Fruit fly (Drosophila melanogaster) whole organism, embryonic: ENCODE results near the gene cnir.
A peak's percentile ranks its signal among the peaks of the same experiment; 100 is the strongest.

Experiments
- Adf1 ChIP-seq: fragments of 200-800 bp; sonication (Bioruptor generic); IDR thresholded peaks from 2 replicates; pipeline ENCODE4 v1.3.6; 2022; ENCODE audit warnings: missing biosample characterization, missing genetic modification characterization
- BEAF-32 ChIP-seq: fragments of 200-800 bp; sonication (Bioruptor generic); optimal IDR thresholded peaks from 3 replicates; lab custom pipeline; 2017; ENCODE audit warnings: missing biosample characterization, missing genetic modification characterization, mild to moderate bottlenecking, moderate library complexity, missing genetic modification reagents
- CG10565 ChIP-seq: fragments of 200-800 bp; sonication (Bioruptor generic); optimal IDR thresholded peaks from 3 replicates; lab custom pipeline; 2016; ENCODE audit warnings: missing biosample characterization, mild to moderate bottlenecking, missing genetic modification characterization
- CG11093 ChIP-seq: fragments of 200-800 bp; sonication (Bioruptor generic); IDR thresholded peaks from 3 replicates; pipeline ENCODE4 v1.3.6; 2022; ENCODE audit warnings: missing biosample characterization, missing genetic modification characterization
- CG12219 ChIP-seq: fragments of 200-800 bp; sonication (Bioruptor generic); optimal IDR thresholded peaks from 3 replicates; lab custom pipeline; 2018; ENCODE audit warnings: missing biosample characterization, mild to moderate bottlenecking, missing genetic modification characterization
- CG12391 ChIP-seq: fragments of 200-800 bp; sonication (Bioruptor generic); optimal IDR thresholded peaks from 3 replicates; lab custom pipeline; 2018; ENCODE audit warnings: missing biosample characterization, mild to moderate bottlenecking, missing genetic modification characterization, moderate library complexity
- CG14667 ChIP-seq: fragments of 200-800 bp; sonication (Bioruptor generic); IDR thresholded peaks from 2 replicates; pipeline ENCODE4 v1.3.6; 2022; ENCODE audit warnings: missing biosample characterization, missing genetic modification characterization
- CG15011 ChIP-seq: fragments of 200-800 bp; sonication (Bioruptor generic); optimal IDR thresholded peaks from 3 replicates; lab custom pipeline; 2018; ENCODE audit warnings: missing biosample characterization, mild to moderate bottlenecking, missing genetic modification characterization
- CG15073 ChIP-seq: fragments of 200-800 bp; sonication (Bioruptor generic); optimal IDR thresholded peaks from 2 replicates; lab custom pipeline; 2016; ENCODE audit warnings: missing biosample characterization, missing genetic modification characterization
- CG15269 ChIP-seq: fragments of 200-800 bp; sonication (Bioruptor generic); optimal IDR thresholded peaks from 2 replicates; lab custom pipeline; 2018; ENCODE audit warnings: missing biosample characterization, mild to moderate bottlenecking, missing genetic modification characterization, moderate library complexity
- CG15601 ChIP-seq: fragments of 200-800 bp; sonication (Bioruptor generic); optimal IDR thresholded peaks from 3 replicates; lab custom pipeline; 2019; ENCODE audit warnings: missing biosample characterization, mild to moderate bottlenecking, missing genetic modification characterization, moderate library complexity
- CG18599 ChIP-seq: fragments of 200-800 bp; sonication (Bioruptor generic); optimal IDR thresholded peaks from 3 replicates; lab custom pipeline; 2017; ENCODE audit warnings: missing biosample characterization, missing genetic modification characterization, mild to moderate bottlenecking, moderate library complexity, missing genetic modification reagents
- CG18619 ChIP-seq: fragments of 200-800 bp; sonication (Bioruptor generic); optimal IDR thresholded peaks from 3 replicates; lab custom pipeline; 2017; ENCODE audit warnings: missing biosample characterization, mild to moderate bottlenecking, missing genetic modification characterization
- CG18764 ChIP-seq: fragments of 200-800 bp; sonication (Bioruptor generic); optimal IDR thresholded peaks from 3 replicates; lab custom pipeline; 2016; ENCODE audit warnings: missing biosample characterization, missing genetic modification characterization
- CG2199 ChIP-seq: fragments of 200-800 bp; sonication (Bioruptor generic); IDR thresholded peaks from 3 replicates; pipeline ENCODE4 v1.3.6; 2022; ENCODE audit warnings: missing biosample characterization, missing genetic modification characterization
- CG30431 ChIP-seq: fragments of 200-800 bp; sonication (Bioruptor generic); optimal IDR thresholded peaks from 2 replicates; lab custom pipeline; 2017; ENCODE audit warnings: missing biosample characterization, missing genetic modification characterization
- CG3163 ChIP-seq: fragments of 200-800 bp; sonication (Bioruptor generic); optimal IDR thresholded peaks from 3 replicates; lab custom pipeline; 2016; ENCODE audit warnings: missing biosample characterization, missing genetic modification characterization
- CG34422 ChIP-seq: fragments of 200-800 bp; sonication (Bioruptor generic); IDR thresholded peaks from 3 replicates; pipeline ENCODE4 v1.3.6; 2022; ENCODE audit warnings: missing biosample characterization, missing genetic modification characterization
- CG4328 ChIP-seq: fragments of 200-800 bp; sonication (Bioruptor generic); optimal IDR thresholded peaks from 3 replicates; lab custom pipeline; 2017; ENCODE audit warnings: missing biosample characterization, missing genetic modification reagents, missing genetic modification characterization
- CG4730 ChIP-seq: fragments of 200-800 bp; sonication (Bioruptor generic); IDR thresholded peaks from 2 replicates; pipeline ENCODE4 v1.3.6; 2022; ENCODE audit warnings: missing biosample characterization, missing genetic modification characterization
- CG6813 ChIP-seq: fragments of 200-800 bp; sonication (Bioruptor generic); optimal IDR thresholded peaks from 2 replicates; lab custom pipeline; 2017; ENCODE audit warnings: missing biosample characterization, missing genetic modification characterization, mild to moderate bottlenecking, moderate library complexity, missing genetic modification reagents
- CG6854 ChIP-seq: fragments of 200-800 bp; sonication (Bioruptor generic); optimal IDR thresholded peaks from 3 replicates; lab custom pipeline; 2017; ENCODE audit warnings: missing biosample characterization, mild to moderate bottlenecking, missing genetic modification characterization
- CG7786 ChIP-seq: fragments of 200-800 bp; sonication (Bioruptor generic); optimal IDR thresholded peaks from 2 replicates; lab custom pipeline; 2016; ENCODE audit warnings: missing biosample characterization, missing genetic modification characterization
- Dp ChIP-seq: fragments of 200-800 bp; sonication (Bioruptor generic); optimal IDR thresholded peaks from 2 replicates; lab custom pipeline; 2018; ENCODE audit warnings: missing biosample characterization, mild to moderate bottlenecking, missing genetic modification characterization, moderate library complexity
- Eip74EF ChIP-seq, 2 experiments: fragments of 200-800 bp in 1 of 2; fragments of >200 bp in 1 of 2; sonication (Bioruptor generic) in 1 of 2; optimal IDR thresholded peaks; 2 replicates each; lab custom pipeline; 2017 to 2019; ENCODE audit warnings: missing biosample characterization in 2 of 2, missing genetic modification characterization in 2 of 2, mild to moderate bottlenecking in 1 of 2, moderate library complexity in 1 of 2
- Hr39 ChIP-seq: fragments of >200 bp; optimal IDR thresholded peaks from 2 replicates; lab custom pipeline; 2017
- NC2α ChIP-seq: fragments of 200-800 bp; sonication (Bioruptor generic); optimal IDR thresholded peaks from 2 replicates; lab custom pipeline; 2016; ENCODE audit warnings: missing biosample characterization, missing genetic modification characterization
- Rfx ChIP-seq: fragments of 200-800 bp; sonication (Bioruptor generic); IDR thresholded peaks from 2 replicates; pipeline ENCODE4 v1.3.6; 2022; ENCODE audit warnings: missing biosample characterization, missing genetic modification characterization
- Xbp1 ChIP-seq: fragments of 200-800 bp; sonication (Bioruptor generic); optimal IDR thresholded peaks from 3 replicates; lab custom pipeline; 2016; ENCODE audit warnings: missing biosample characterization, mild to moderate bottlenecking, missing genetic modification characterization
- YL-1 ChIP-seq: fragments of 200-800 bp; sonication (Bioruptor generic); optimal IDR thresholded peaks from 3 replicates; lab custom pipeline; 2017; ENCODE audit warnings: missing biosample characterization, mild to moderate bottlenecking, missing genetic modification characterization
- abd-A ChIP-seq: fragments of 200-800 bp; sonication (Bioruptor generic); optimal IDR thresholded peaks from 3 replicates; lab custom pipeline; 2019; ENCODE audit warnings: missing biosample characterization, mild to moderate bottlenecking, missing genetic modification characterization, moderate library complexity
- aop ChIP-seq: fragments of 200-800 bp; sonication (Bioruptor generic); IDR thresholded peaks from 2 replicates; pipeline ENCODE4 v1.3.6; 2022; ENCODE audit warnings: missing biosample characterization, missing genetic modification characterization
- ato ChIP-seq: fragments of 200-800 bp; sonication (Bioruptor generic); IDR thresholded peaks from 2 replicates; pipeline ENCODE4 v1.3.6; 2022; ENCODE audit warnings: missing biosample characterization, missing genetic modification characterization; ENCODE audit not compliant: partially characterized antibody
- bigmax ChIP-seq: fragments of 200-800 bp; sonication (Bioruptor generic); optimal IDR thresholded peaks from 2 replicates; lab custom pipeline; 2018; ENCODE audit warnings: missing biosample characterization, mild to moderate bottlenecking, missing genetic modification characterization
- cad ChIP-seq: fragments of >200 bp; optimal IDR thresholded peaks from 2 replicates; lab custom pipeline; 2017; ENCODE audit warnings: missing biosample characterization, missing genetic modification characterization
- cato ChIP-seq: fragments of 200-800 bp; sonication (Bioruptor generic); optimal IDR thresholded peaks from 2 replicates; lab custom pipeline; 2016; ENCODE audit warnings: missing biosample characterization, missing genetic modification characterization, borderline replicate concordance
- chif ChIP-seq, 2 experiments: fragments of 200-800 bp; sonication (Bioruptor generic); optimal IDR thresholded peaks; 3 replicates each; lab custom pipeline; 2016; ENCODE audit warnings: missing biosample characterization in 2 of 2, missing genetic modification characterization in 2 of 2
- crc ChIP-seq: fragments of 200-800 bp; sonication (Bioruptor generic); optimal IDR thresholded peaks from 2 replicates; lab custom pipeline; 2016; ENCODE audit warnings: missing biosample characterization, missing genetic modification characterization
- crol ChIP-seq: fragments of 200-800 bp; sonication (Bioruptor generic); IDR thresholded peaks from 2 replicates; pipeline ENCODE4 v1.3.6; 2022; ENCODE audit warnings: missing biosample characterization, missing genetic modification characterization
- dm ChIP-seq: fragments of 200-800 bp; sonication (Bioruptor generic); optimal IDR thresholded peaks from 3 replicates; lab custom pipeline; 2016; ENCODE audit warnings: missing biosample characterization, missing genetic modification characterization
- fd64A ChIP-seq: fragments of 200-800 bp; sonication (Bioruptor generic); optimal IDR thresholded peaks from 3 replicates; lab custom pipeline; 2018; ENCODE audit warnings: missing biosample characterization, mild to moderate bottlenecking, missing genetic modification characterization
- gro ChIP-seq: fragments of 200-800 bp; sonication (Bioruptor generic); optimal IDR thresholded peaks from 2 replicates; lab custom pipeline; 2016; ENCODE audit warnings: missing biosample characterization, missing genetic modification characterization
- hb ChIP-seq: fragments of 200-800 bp; sonication (Bioruptor generic); IDR thresholded peaks from 3 replicates; pipeline ENCODE4 v1.3.6; 2022; ENCODE audit warnings: missing biosample characterization, missing genetic modification characterization; ENCODE audit not compliant: partially characterized antibody
- her ChIP-seq: fragments of 200-800 bp; sonication (Bioruptor generic); optimal IDR thresholded peaks from 2 replicates; lab custom pipeline; 2016; ENCODE audit warnings: missing biosample characterization, missing genetic modification characterization
- klu ChIP-seq: fragments of 200-800 bp; sonication (Bioruptor generic); IDR thresholded peaks from 2 replicates; pipeline ENCODE4 v1.3.6; 2022; ENCODE audit warnings: missing biosample characterization, missing genetic modification characterization
- lab ChIP-seq: fragments of 200-800 bp; sonication (Bioruptor generic); optimal IDR thresholded peaks from 3 replicates; lab custom pipeline; 2017; ENCODE audit warnings: missing biosample characterization, missing genetic modification characterization, mild to moderate bottlenecking, moderate library complexity, missing genetic modification reagents
- p53 ChIP-seq: fragments of 200-800 bp; sonication (Bioruptor generic); optimal IDR thresholded peaks from 2 replicates; lab custom pipeline; 2016; ENCODE audit warnings: missing biosample characterization, missing genetic modification characterization
- pzg ChIP-seq: fragments of 200-800 bp; sonication (Bioruptor generic); optimal IDR thresholded peaks from 3 replicates; lab custom pipeline; 2018; ENCODE audit warnings: missing biosample characterization, mild to moderate bottlenecking, missing genetic modification characterization, moderate library complexity
- sim ChIP-seq: fragments of 200-800 bp; sonication (Bioruptor generic); IDR thresholded peaks from 2 replicates; pipeline ENCODE4 v1.3.6; 2022; ENCODE audit warnings: missing biosample characterization, missing genetic modification characterization
- sr ChIP-seq: fragments of 200-800 bp; sonication (Bioruptor generic); IDR thresholded peaks from 3 replicates; pipeline ENCODE4 v1.3.6; 2022; ENCODE audit warnings: missing biosample characterization, missing genetic modification characterization
- tio ChIP-seq: fragments of 200-800 bp; sonication (Bioruptor generic); optimal IDR thresholded peaks from 2 replicates; lab custom pipeline; 2017; ENCODE audit warnings: missing biosample characterization, missing genetic modification characterization, inconsistent platforms

Gene cnir

DNA sequence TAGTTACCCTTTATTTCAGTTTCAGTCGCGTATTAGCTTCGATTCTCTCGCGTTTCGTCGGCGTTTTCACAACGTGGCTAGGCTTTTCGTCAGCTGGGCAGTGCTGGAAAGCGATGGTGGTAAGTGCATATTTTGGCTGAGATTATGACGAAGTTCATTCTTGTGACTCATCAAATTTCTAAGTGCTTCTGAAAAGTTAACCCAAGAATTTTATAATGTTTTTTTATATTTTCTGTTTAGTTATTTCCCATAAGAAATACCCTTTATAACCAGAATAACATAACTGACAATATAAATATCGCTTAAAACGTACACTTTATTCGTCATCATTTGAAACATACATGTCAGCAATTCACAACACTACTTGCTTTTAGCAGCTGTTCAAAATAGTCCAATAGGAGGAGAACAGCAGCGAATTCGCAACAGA is 2.4 kb downstream of the cnir start, which contains the start of the genes CG17260 and SerRS (continued):
- TF ChIP-seq Xbp1 (GFP tag; lab: Kevin White, UChicago): peak; percentile 96
- peak; percentile 81 for TF ChIP-seq CG4328 (GFP tag; lab: Kevin White, UChicago)
- TF ChIP-seq Eip74EF (GFP tag; optimal IDR thresholded peaks at IDR 0.05; lab: Kevin White, UChicago): no peak
- peak; percentile 94 for TF ChIP-seq Rfx
- TF ChIP-seq Dp (GFP tag; lab: Kevin White, UChicago): peak; percentile 32
- TF ChIP-seq CG15269 (tag; lab: Kevin White, UChicago): peak; percentile 90
- TF ChIP-seq aop (GFP tag; lab: Robert Waterston, UW): 0 out of 2 replicates have a peak, but pooled peaks have one; percentile 23
- peak; percentile 94 for TF ChIP-seq lab (GFP tag; lab: Kevin White, UChicago)
- TF ChIP-seq BEAF-32 (GFP tag; lab: Kevin White, UChicago): peak; percentile 70
- peak; percentile 67 for TF ChIP-seq Adf1 (GFP tag; lab: Robert Waterston, UW)
- peak; percentile 57 for TF ChIP-seq pzg (GFP tag; lab: Kevin White, UChicago)
- TF ChIP-seq CG15073 (GFP tag; lab: Kevin White, UChicago): peak; percentile 67
- peak; percentile 94 for TF ChIP-seq dm
- TF ChIP-seq CG4730 (GFP tag; lab: Robert Waterston, UW): peak; percentile 91
- TF ChIP-seq NC2α (GFP tag; lab: Kevin White, UChicago): peak; percentile 73
- TF ChIP-seq fd64A: no peak
- no peak for TF ChIP-seq cad
- TF ChIP-seq CG34422 (GFP tag; lab: Robert Waterston, UW): peak; percentile 95
- TF ChIP-seq CG12391 (tag; lab: Kevin White, UChicago): peak; percentile 95
- TF ChIP-seq CG14667 (GFP tag; lab: Robert Waterston, UW): peak; percentile 94
- peak; percentile 91 for TF ChIP-seq CG11093 (GFP tag; lab: Robert Waterston, UW)
- peak; percentile 89 for TF ChIP-seq CG18764 (GFP tag; lab: Kevin White, UChicago)
- peak; percentile 94 for TF ChIP-seq klu (GFP tag; lab: Robert Waterston, UW)
- TF ChIP-seq sr: no peak
- no peak for TF ChIP-seq tio (GFP tag; lab: Kevin White, UChicago)
- TF ChIP-seq ato (GFP tag; lab: Robert Waterston, UW): no peak
- TF ChIP-seq CG2199 (GFP tag; lab: Robert Waterston, UW): 0 out of 3 replicates have a peak, but pooled peaks have one; percentile 57
- TF ChIP-seq CG30431: peak; percentile 77
- no peak; the same call in 1 of the 2 replicates for TF ChIP-seq crol (GFP tag; lab: Robert Waterston, UW)
- peak; percentile 57 for TF ChIP-seq CG10565
- no peak for TF ChIP-seq Hr39 (lab: Kevin White, UChicago)
- peak; percentile 81 for TF ChIP-seq CG15011
- no peak for TF ChIP-seq abd-A
- peak; percentile 89 to 94 for TF ChIP-seq chif (GFP tag; optimal IDR thresholded peaks at IDR 0.05; lab: Kevin White, UChicago)
- peak; percentile 87 for TF ChIP-seq CG15601 (tag; lab: Kevin White, UChicago)
- TF ChIP-seq CG6813 (GFP tag; lab: Kevin White, UChicago): peak; percentile 60
- peak; percentile 92 for TF ChIP-seq gro
- TF ChIP-seq p53 (GFP tag; lab: Kevin White, UChicago): peak; percentile 63
- TF ChIP-seq sim (GFP tag; lab: Robert Waterston, UW): no peak
- peak; percentile 92 for TF ChIP-seq YL-1 (GFP tag; lab: Kevin White, UChicago)
- no peak for TF ChIP-seq bigmax (GFP tag; lab: Kevin White, UChicago)
- TF ChIP-seq CG7786 (GFP tag; lab: Kevin White, UChicago): peak; percentile 94
- TF ChIP-seq crc: peak; percentile 88
- peak; percentile 86 for TF ChIP-seq cato (GFP tag; lab: Kevin White, UChicago)
- TF ChIP-seq CG18599 (GFP tag; lab: Kevin White, UChicago): peak; percentile 93
- TF ChIP-seq hb: no peak
- TF ChIP-seq her: peak; percentile 70
- peak; percentile 89 for TF ChIP-seq CG18619 (GFP tag; lab: Kevin White, UChicago)
- peak; percentile 67 for TF ChIP-seq CG12219 (GFP tag; lab: Kevin White, UChicago)
- TF ChIP-seq CG6854 (GFP tag; lab: Kevin White, UChicago): peak; percentile 52
- peak; percentile 73 for TF ChIP-seq CG3163 (GFP tag; lab: Kevin White, UChicago)
